Worm (Caenorhabditis elegans): ENCODE results near the gene cyp-35A5.

cyp-35A5 gene

DNA sequence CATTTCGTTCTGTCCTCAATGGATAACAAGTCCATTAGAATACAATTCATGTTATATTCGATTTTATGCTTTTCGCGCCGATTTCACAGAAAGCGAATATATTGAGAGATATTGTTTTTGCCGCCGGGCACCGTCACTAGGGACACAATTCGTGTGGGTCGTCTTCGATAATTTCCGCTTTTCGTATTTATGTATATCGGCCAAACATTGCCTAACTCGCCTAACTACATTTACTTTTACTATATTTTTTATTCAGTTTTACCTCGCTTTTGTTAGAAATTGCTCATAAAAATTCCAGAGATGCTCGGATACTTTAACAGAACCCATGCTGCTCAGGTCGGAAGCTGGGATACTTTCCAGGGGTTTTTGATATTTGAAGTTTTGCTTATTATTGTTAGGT lies 41.5 kb upstream of the cyp-35A5 start, which contains the start of gene sre-9:
sre-9 (plus strand) TSS at position 301 of the 400 bp plus-strand sequence.
- TF ChIP-seq drap-1 (GFP tag; optimal IDR thresholded peaks at IDR 0.05) (no peak), ceh-83 (GFP tag; optimal IDR thresholded peaks at IDR 0.05) (no peak), nhr-28 (tag; optimal IDR thresholded peaks at IDR 0.05) (no peak), tbx-8 (GFP tag; optimal IDR thresholded peaks at IDR 0.05) (no peak), pha-4 (tag; optimal IDR thresholded peaks at IDR 0.05) (no peak), elt-3 (tag; optimal IDR thresholded peaks at IDR 0.05) (no peak), lin-32 (GFP tag; optimal IDR thresholded peaks at IDR 0.05) (no peak), nhr-12 (tag; optimal IDR thresholded peaks at IDR 0.05) (no peak), nhr-76 (tag; optimal IDR thresholded peaks at IDR 0.05) (no peak), unc-62 (GFP tag; optimal IDR thresholded peaks at IDR 0.05) (no peak)

ce11 chrV:3896018-3896417 lies 40.1 kb upstream of the cyp-35A5 start:
- TF ChIP-seq cnd-1 (tag; optimal IDR thresholded peaks at IDR 0.05) (no peak), zip-8 (tag; optimal IDR thresholded peaks at IDR 0.05) (peak; percentile 99)

ce11 chrV:3900102-3900501 lies 36.0 kb upstream of the cyp-35A5 start, which contains the start of gene irld-22:
TSS of gene irld-22 (minus strand) at chrV:3900202.
- TF ChIP-seq zip-8 (tag; optimal IDR thresholded peaks at IDR 0.05) (no peak), M03D4.4 (tag; optimal IDR thresholded peaks at IDR 0.05) (no peak), mls-2 (tag; optimal IDR thresholded peaks at IDR 0.05) (no peak), lin-32 (GFP tag; optimal IDR thresholded peaks at IDR 0.05) (no peak), unc-39 (tag; optimal IDR thresholded peaks at IDR 0.05) (no peak), mab-5 (tag; optimal IDR thresholded peaks at IDR 0.05) (no peak), ham-2 (GFP tag; optimal IDR thresholded peaks at IDR 0.05) (no peak), unc-62 (GFP tag; optimal IDR thresholded peaks at IDR 0.05) (no peak)

DNA sequence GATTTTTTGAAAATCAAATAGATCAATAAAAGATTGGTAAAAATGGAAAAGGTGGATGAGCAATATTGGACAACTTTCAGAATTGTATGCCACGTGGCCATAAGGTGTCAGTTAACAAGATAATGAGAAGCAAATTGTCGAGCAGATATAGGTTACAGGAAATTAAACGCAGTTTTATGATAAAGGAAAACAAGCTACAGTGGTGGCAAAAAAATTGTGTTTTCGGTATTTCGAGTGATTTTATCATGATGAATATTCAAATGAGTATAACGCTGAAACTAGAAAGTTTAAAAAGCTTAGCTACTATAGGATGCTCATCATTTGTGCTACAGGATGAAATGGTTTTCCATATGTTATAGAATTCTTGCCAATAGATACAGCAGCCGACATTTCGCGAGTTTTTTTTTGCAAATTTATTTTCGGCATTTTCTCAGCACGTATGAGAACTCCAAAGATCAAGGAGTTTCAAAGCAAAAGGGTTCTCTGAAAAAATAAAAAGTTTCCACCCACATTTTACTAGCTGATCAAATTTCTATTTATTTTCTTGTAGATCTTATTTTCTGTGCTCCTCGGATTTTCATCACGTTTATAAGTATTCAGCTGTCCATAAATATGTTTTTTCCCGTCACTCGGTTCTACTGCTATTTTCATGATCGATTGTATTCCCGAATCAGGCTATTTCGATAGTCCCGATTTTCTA lies 33.5 kb upstream of the cyp-35A5 start, which contains the start of the genes str-229 and srh-190:
str-229 (minus strand) TSS at position 101 of the 700 bp plus-strand sequence.
srh-190 (plus strand) TSS at position 650 of the 700 bp plus-strand sequence.
- no peak for TF ChIP-seq cnd-1 (tag; optimal IDR thresholded peaks at IDR 0.05)
- no peak for TF ChIP-seq lin-32 (GFP tag; optimal IDR thresholded peaks at IDR 0.05)
- TF ChIP-seq unc-120 (tag; optimal IDR thresholded peaks at IDR 0.05; ENCODE audit: poor library complexity, severe bottlenecking) = no peak
- TF ChIP-seq zip-8 (tag; optimal IDR thresholded peaks at IDR 0.05) = no peak
- TF ChIP-seq pha-4 (tag; optimal IDR thresholded peaks at IDR 0.05) = no peak
- no peak for TF ChIP-seq ham-2 (GFP tag; optimal IDR thresholded peaks at IDR 0.05)
- TF ChIP-seq nhr-28 (tag; optimal IDR thresholded peaks at IDR 0.05) = no peak
- TF ChIP-seq nhr-76 (tag; optimal IDR thresholded peaks at IDR 0.05) = no peak
- TF ChIP-seq nhr-237 (tag; optimal IDR thresholded peaks at IDR 0.05) = no peak
- TF ChIP-seq sptf-1 (tag; optimal IDR thresholded peaks at IDR 0.05) = no peak
- no peak for TF ChIP-seq unc-62 (GFP tag; optimal IDR thresholded peaks at IDR 0.05)
- no peak for TF ChIP-seq ces-1 (GFP tag; optimal IDR thresholded peaks at IDR 0.05)
- no peak for TF ChIP-seq ztf-11 (tag; optimal IDR thresholded peaks at IDR 0.05)
- no peak for TF ChIP-seq ceh-43 (GFP tag; optimal IDR thresholded peaks at IDR 0.05)
- TF ChIP-seq mls-2 (tag; optimal IDR thresholded peaks at IDR 0.05) = no peak
- no peak for TF ChIP-seq tbx-8 (GFP tag; optimal IDR thresholded peaks at IDR 0.05)
- no peak for TF ChIP-seq flh-1 (GFP tag; optimal IDR thresholded peaks at IDR 0.05)

DNA sequence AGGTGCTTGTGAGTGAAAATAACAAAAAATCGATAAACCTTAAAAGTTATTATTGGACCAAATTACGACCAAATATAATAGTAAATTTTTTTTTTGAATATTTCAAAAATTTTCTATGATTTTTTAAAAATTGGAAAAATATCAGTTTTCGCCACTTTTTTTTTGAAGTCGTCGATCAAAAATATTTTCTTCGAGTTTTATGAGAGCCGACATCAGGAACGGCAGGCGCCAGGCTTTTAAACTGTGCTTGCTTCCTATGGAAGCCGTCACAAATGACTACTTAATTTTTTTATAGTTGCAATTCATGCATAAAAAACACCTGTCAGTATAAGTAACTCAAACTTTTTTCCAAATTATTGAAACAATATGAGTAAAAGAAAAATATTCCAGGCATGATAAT lies 32.7 kb upstream of the cyp-35A5 start:
- no peak for TF ChIP-seq tbx-8 (GFP tag; optimal IDR thresholded peaks at IDR 0.05)
- no peak for TF ChIP-seq ceh-43 (GFP tag; optimal IDR thresholded peaks at IDR 0.05)
- TF ChIP-seq lsy-2 (tag; optimal IDR thresholded peaks at IDR 0.05) = no peak
- TF ChIP-seq elt-1 (tag; optimal IDR thresholded peaks at IDR 0.05; ENCODE audit: borderline replicate concordance, insufficient read depth) = no peak
- no peak for TF ChIP-seq nhr-28 (tag; optimal IDR thresholded peaks at IDR 0.05)
- no peak for TF ChIP-seq mls-2 (tag; optimal IDR thresholded peaks at IDR 0.05)
- TF ChIP-seq mab-5 (tag; optimal IDR thresholded peaks at IDR 0.05) = no peak
- no peak for TF ChIP-seq snpc-4 (tag; optimal IDR thresholded peaks at IDR 0.05)
- TF ChIP-seq M03D4.4 (tag; optimal IDR thresholded peaks at IDR 0.05) = no peak
- TF ChIP-seq unc-120 (tag; optimal IDR thresholded peaks at IDR 0.05; ENCODE audit: poor library complexity, severe bottlenecking) = no peak
- no peak for TF ChIP-seq elt-3 (tag; optimal IDR thresholded peaks at IDR 0.05)

DNA sequence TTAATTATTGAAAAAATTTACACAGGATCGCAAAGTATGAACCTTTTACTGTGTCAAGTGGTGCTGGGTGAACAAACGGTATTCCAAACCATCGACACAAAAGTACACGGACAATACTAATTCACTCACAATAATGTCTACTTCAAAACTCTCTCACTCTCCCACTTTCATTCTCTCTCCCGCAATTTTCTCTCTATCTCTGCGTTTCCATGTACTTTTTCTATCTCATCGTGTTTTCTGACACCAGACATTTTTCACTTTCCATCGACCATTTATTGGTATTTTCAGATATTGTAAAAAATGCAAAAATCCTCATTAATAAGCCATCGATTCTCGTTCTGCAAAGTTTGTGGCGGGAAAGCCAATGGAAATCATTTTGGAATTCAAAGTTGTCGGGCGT lies 30.3 kb upstream of the cyp-35A5 start, which contains the start of gene nhr-156:
nhr-156 (plus strand) TSS at position 266 of the 400 bp plus-strand sequence.
- TF ChIP-seq zip-8 (tag; optimal IDR thresholded peaks at IDR 0.05) (no peak), drap-1 (GFP tag; optimal IDR thresholded peaks at IDR 0.05) (no peak), ham-2 (GFP tag; optimal IDR thresholded peaks at IDR 0.05) (no peak), unc-62 (GFP tag; optimal IDR thresholded peaks at IDR 0.05) (no peak), tbx-8 (GFP tag; optimal IDR thresholded peaks at IDR 0.05) (no peak), elt-3 (tag; optimal IDR thresholded peaks at IDR 0.05) (no peak), mls-2 (tag; optimal IDR thresholded peaks at IDR 0.05) (no peak), ceh-43 (GFP tag; optimal IDR thresholded peaks at IDR 0.05) (no peak), nhr-12 (tag; optimal IDR thresholded peaks at IDR 0.05) (no peak), unc-120 (tag; optimal IDR thresholded peaks at IDR 0.05; ENCODE audit: poor library complexity, severe bottlenecking) (no peak), M03D4.4 (tag; optimal IDR thresholded peaks at IDR 0.05) (no peak)
